Worm (Caenorhabditis elegans) whole organism, L4 larva: ENCODE data around the gene F57G12.2.

Experiments used
- D1046.2 ChIP-seq: fragments of 200-800 bp; sonication (Bioruptor generic); IDR thresholded peaks from 2 replicates; pipeline ENCODE4 v1.3.6; 2022; ENCODE audit warnings: missing genetic modification characterization, missing compliant biosample characterization
- F37D6.2 ChIP-seq: sonication (generic microtip); optimal IDR thresholded peaks from 2 replicates; lab custom pipeline; 2016; ENCODE audit warnings: mild to moderate bottlenecking, missing genetic modification characterization, missing compliant biosample characterization
- F44E2.7 ChIP-seq: fragments of 200-800 bp; sonication (Bioruptor generic); IDR thresholded peaks from 2 replicates; pipeline ENCODE4 v2.1.2; 2022; ENCODE audit warnings: missing genetic modification characterization, missing compliant biosample characterization
- T20F7.1 ChIP-seq: fragments of 200-800 bp; sonication (Bioruptor generic); optimal IDR thresholded peaks from 2 replicates; lab custom pipeline; 2018; ENCODE audit warnings: mild to moderate bottlenecking, missing genetic modification characterization, missing compliant biosample characterization
- T26A8.4 ChIP-seq: fragments of 200-800 bp; sonication (Bioruptor generic); IDR thresholded peaks from 2 replicates; pipeline ENCODE4 v1.3.6; 2022; ENCODE audit warnings: missing genetic modification characterization, missing compliant biosample characterization
- Y48G9A.11 ChIP-seq: fragments of 200-800 bp; sonication (Bioruptor generic); IDR thresholded peaks from 2 replicates; pipeline ENCODE4 v1.3.6; 2022; ENCODE audit warnings: missing genetic modification reagents, missing genetic modification characterization, missing compliant biosample characterization
- Y5F2A.4 ChIP-seq: fragments of 200-800 bp; sonication (Bioruptor generic); optimal IDR thresholded peaks from 2 replicates; lab custom pipeline; 2018; ENCODE audit warnings: mild to moderate bottlenecking, missing genetic modification characterization, missing compliant biosample characterization
- Y75B8A.6 ChIP-seq: fragments of 200-800 bp; sonication (Bioruptor generic); IDR thresholded peaks from 2 replicates; pipeline ENCODE4 v1.3.6; 2022; ENCODE audit warnings: missing genetic modification reagents, missing genetic modification characterization, missing compliant biosample characterization
- ama-1 ChIP-seq: fragments of 150-350 bp; optimal IDR thresholded peaks from 2 replicates; lab custom pipeline; 2014; ENCODE audit warnings: inconsistent platforms, mixed read lengths
- ceh-44 ChIP-seq: fragments of 200-800 bp; sonication (Bioruptor generic); IDR thresholded peaks from 2 replicates; pipeline ENCODE4 v1.3.6; 2022; ENCODE audit warnings: missing genetic modification reagents, missing genetic modification characterization, missing compliant biosample characterization
- ctbp-1 ChIP-seq: fragments of 200-800 bp; sonication (Bioruptor generic); IDR thresholded peaks from 2 replicates; pipeline ENCODE4 v1.3.6; 2022; ENCODE audit warnings: missing genetic modification reagents, missing genetic modification characterization, missing compliant biosample characterization
- daf-12 ChIP-seq: fragments of 150-350 bp; optimal IDR thresholded peaks from 2 replicates; lab custom pipeline; 2014; ENCODE audit warnings: missing biosample characterization, missing genetic modification reagents, missing genetic modification characterization
- daf-8 ChIP-seq: fragments of 200-800 bp; sonication (Bioruptor generic); IDR thresholded peaks from 2 replicates; pipeline ENCODE4 v1.3.6; 2022; ENCODE audit warnings: missing genetic modification characterization, missing compliant biosample characterization
- dmd-6 ChIP-seq: fragments of 200-800 bp; sonication (Bioruptor generic); IDR thresholded peaks from 2 replicates; pipeline ENCODE4 v1.3.6; 2022; ENCODE audit warnings: missing genetic modification reagents, missing genetic modification characterization, missing compliant biosample characterization
- duxl-1 ChIP-seq: sonication (generic microtip); optimal IDR thresholded peaks from 2 replicates; lab custom pipeline; 2016; ENCODE audit warnings: mild to moderate bottlenecking, missing genetic modification characterization, moderate library complexity, missing compliant biosample characterization; ENCODE audit not compliant: poor library complexity
- dve-1 ChIP-seq: sonication (generic microtip); optimal IDR thresholded peaks from 2 replicates; lab custom pipeline; 2017; ENCODE audit warnings: antibody characterized with exemption, mild to moderate bottlenecking, missing genetic modification characterization, missing compliant biosample characterization; ENCODE audit not compliant: insufficient read depth
- egl-27 ChIP-seq: sonication (generic microtip); optimal IDR thresholded peaks from 3 replicates; lab custom pipeline; 2017; ENCODE audit warnings: missing biosample characterization, missing genetic modification reagents, missing genetic modification characterization
- egl-43 ChIP-seq: fragments of 200-800 bp; sonication (Bioruptor generic); IDR thresholded peaks from 2 replicates; pipeline ENCODE4 v1.3.6; 2022; ENCODE audit warnings: missing genetic modification reagents, missing genetic modification characterization, missing compliant biosample characterization
- fos-1 ChIP-seq: fragments of 150-350 bp; optimal IDR thresholded peaks from 2 replicates; lab custom pipeline; 2014; ENCODE audit warnings: missing biosample characterization, missing genetic modification characterization
- hif-1 ChIP-seq, 2 experiments: sonication (generic microtip); optimal IDR thresholded peaks; 2 replicates each; lab custom pipeline; 2016 to 2017; ENCODE audit warnings: missing compliant biosample characterization in 2 of 2, missing genetic modification characterization in 2 of 2, missing genetic modification reagents in 2 of 2, missing genotype in 2 of 2, mild to moderate bottlenecking in 1 of 2
- hlh-30 ChIP-seq: sonication (generic microtip); optimal IDR thresholded peaks from 2 replicates; lab custom pipeline; 2017; ENCODE audit warnings: antibody characterized with exemption, mild to moderate bottlenecking, missing genetic modification characterization, missing compliant biosample characterization; ENCODE audit not compliant: insufficient read depth
- hmg-1.1 ChIP-seq: fragments of 200-800 bp; sonication (Bioruptor generic); IDR thresholded peaks from 2 replicates; pipeline ENCODE4 v1.3.6; 2022; ENCODE audit warnings: missing genetic modification reagents, missing genetic modification characterization, missing compliant biosample characterization
- lin-15B ChIP-seq: fragments of 150-350 bp; sonication (generic microtip); optimal IDR thresholded peaks from 3 replicates; lab custom pipeline; 2014; ENCODE audit warnings: missing biosample characterization, missing genetic modification characterization
- lir-3 ChIP-seq: sonication (generic microtip); optimal IDR thresholded peaks from 2 replicates; lab custom pipeline; 2016; ENCODE audit warnings: mild to moderate bottlenecking, missing genetic modification characterization, missing compliant biosample characterization
- lsy-2 ChIP-seq, 2 experiments: fragments of 150-350 bp in 1 of 2; sonication (generic microtip) in 1 of 2; optimal IDR thresholded peaks; 2 replicates each; lab custom pipeline; 2014 to 2017; ENCODE audit warnings: missing biosample characterization in 2 of 2, missing genetic modification characterization in 2 of 2
- madf-5 ChIP-seq, 2 experiments: fragments of 200-800 bp; sonication (Bioruptor generic); IDR thresholded peaks; 2 replicates each; pipeline ENCODE4 v1.3.6; 2022; ENCODE audit warnings: missing compliant biosample characterization in 2 of 2, missing genetic modification characterization in 2 of 2
- madf-9 ChIP-seq: fragments of 200-800 bp; sonication (Bioruptor generic); conservative IDR thresholded peaks from 2 replicates; pipeline ENCODE4 v1.3.6; 2022; ENCODE audit warnings: missing genetic modification reagents, missing genetic modification characterization, missing compliant biosample characterization
- mdl-1 ChIP-seq, 2 experiments: fragments of 150-350 bp in 1 of 2; sonication (generic microtip) in 1 of 2; optimal IDR thresholded peaks; 2 replicates each; lab custom pipeline; 2014 to 2017; ENCODE audit warnings: missing biosample characterization in 2 of 2, missing genetic modification characterization in 2 of 2
- mdt-29 ChIP-seq: fragments of 200-800 bp; sonication (Bioruptor generic); IDR thresholded peaks from 2 replicates; pipeline ENCODE4 v1.3.6; 2022; ENCODE audit warnings: missing genetic modification reagents, missing genetic modification characterization, missing compliant biosample characterization
- mep-1 ChIP-seq: fragments of 150-350 bp; sonication (generic microtip); optimal IDR thresholded peaks from 3 replicates; lab custom pipeline; 2014; ENCODE audit warnings: missing biosample characterization, missing genetic modification characterization
- mxl-2 ChIP-seq: fragments of 200-800 bp; sonication (Bioruptor generic); conservative IDR thresholded peaks from 2 replicates; pipeline ENCODE4 v1.3.6; 2022; ENCODE audit warnings: missing genetic modification reagents, missing genetic modification characterization, missing compliant biosample characterization
- nhr-237 ChIP-seq: sonication (generic microtip); optimal IDR thresholded peaks from 2 replicates; lab custom pipeline; 2017; ENCODE audit warnings: missing biosample characterization, missing genetic modification characterization
- nhr-25 ChIP-seq: sonication (generic microtip); optimal IDR thresholded peaks from 2 replicates; lab custom pipeline; 2017; ENCODE audit warnings: missing genetic modification characterization, mild to moderate bottlenecking, missing compliant biosample characterization, antibody characterized with exemption, moderate library complexity, borderline replicate concordance; ENCODE audit not compliant: insufficient read depth
- nhr-41 ChIP-seq: fragments of 200-800 bp; sonication (Bioruptor generic); IDR thresholded peaks from 2 replicates; pipeline ENCODE4 v1.3.6; 2022; ENCODE audit warnings: missing genetic modification reagents, missing genetic modification characterization, missing compliant biosample characterization
- nhr-48 ChIP-seq: sonication (generic microtip); optimal IDR thresholded peaks from 2 replicates; lab custom pipeline; 2016; ENCODE audit warnings: mild to moderate bottlenecking, missing genetic modification characterization, missing compliant biosample characterization
- php-3 ChIP-seq: fragments of 200-800 bp; sonication (Bioruptor generic); IDR thresholded peaks from 2 replicates; pipeline ENCODE4 v1.3.6; 2022; ENCODE audit warnings: missing genetic modification reagents, missing genetic modification characterization, missing compliant biosample characterization
- saeg-2 ChIP-seq: fragments of 200-800 bp; sonication (Bioruptor generic); IDR thresholded peaks from 2 replicates; pipeline ENCODE4 v1.3.6; 2022; ENCODE audit warnings: missing genetic modification reagents, missing genetic modification characterization, missing compliant biosample characterization
- sdz-12 ChIP-seq: fragments of 200-800 bp; sonication (Bioruptor generic); optimal IDR thresholded peaks from 2 replicates; lab custom pipeline; 2018; ENCODE audit warnings: mild to moderate bottlenecking, missing genetic modification characterization, missing compliant biosample characterization
- set-16 ChIP-seq: fragments of 200-800 bp; sonication (Bioruptor generic); IDR thresholded peaks from 2 replicates; pipeline ENCODE4 v1.3.6; 2022; ENCODE audit warnings: missing genetic modification reagents, missing genetic modification characterization, missing compliant biosample characterization
- skn-1 ChIP-seq: fragments of 150-350 bp; optimal IDR thresholded peaks from 2 replicates; lab custom pipeline; 2014; ENCODE audit warnings: missing biosample characterization, missing genetic modification characterization
- snpc-4 ChIP-seq: fragments of 150-350 bp; optimal IDR thresholded peaks from 2 replicates; lab custom pipeline; 2014; ENCODE audit warnings: missing biosample characterization, missing genetic modification characterization
- tra-1 ChIP-seq: fragments of 200-800 bp; sonication (Bioruptor generic); IDR thresholded peaks from 2 replicates; pipeline ENCODE4 v1.3.6; 2022; ENCODE audit warnings: missing genetic modification reagents, missing genetic modification characterization, missing compliant biosample characterization
- unc-130 ChIP-seq: sonication (generic microtip); optimal IDR thresholded peaks from 2 replicates; lab custom pipeline; 2016; ENCODE audit warnings: missing genetic modification reagents, missing genetic modification characterization, missing compliant biosample characterization
- unc-62 ChIP-seq, 3 experiments: fragments of 150-350 bp in 1 of 3; sonication (generic microtip); optimal IDR thresholded peaks in 2 of 3; peaks in 1 of 3; 1 replicate in 1 of 3; 2 replicates in 2 of 3; lab custom pipeline; 2014 to 2017; ENCODE audit warnings: missing biosample characterization in 3 of 3, missing genetic modification characterization in 3 of 3, missing genetic modification reagents in 3 of 3, missing genotype in 1 of 3
- zfp-2 ChIP-seq: sonication (generic microtip); optimal IDR thresholded peaks from 2 replicates; lab custom pipeline; 2016; ENCODE audit warnings: mild to moderate bottlenecking, missing genetic modification characterization, missing compliant biosample characterization
- ztf-11 ChIP-seq: fragments of 150-350 bp; optimal IDR thresholded peaks from 2 replicates; lab custom pipeline; 2014; ENCODE audit warnings: missing biosample characterization, missing genetic modification characterization
- ztf-7 ChIP-seq: fragments of 150-350 bp; optimal IDR thresholded peaks from 2 replicates; lab custom pipeline; 2014; ENCODE audit warnings: missing biosample characterization, missing genetic modification characterization

The F57G12.2 gene

DNA sequence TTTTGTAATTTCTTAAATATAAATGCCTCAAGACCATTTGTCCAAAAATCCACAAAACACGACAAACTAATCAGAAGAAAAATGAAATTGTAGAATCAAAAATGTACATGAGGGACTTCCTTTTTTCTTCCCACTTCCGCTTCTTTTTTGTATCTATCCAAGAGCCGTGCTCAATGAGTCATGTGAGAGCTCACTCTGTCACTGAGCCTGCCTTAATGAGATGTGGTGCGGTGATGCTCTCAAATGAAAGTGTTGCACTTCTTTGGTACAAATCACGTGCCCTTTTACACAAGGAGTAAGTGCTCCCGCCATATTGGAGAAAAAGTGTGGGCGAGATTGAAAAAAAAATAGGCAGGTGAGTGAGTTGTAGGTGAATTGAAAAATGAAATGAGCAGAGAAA, 44.5 kb upstream of the F57G12.2 start:
- no peak for TF ChIP-seq lin-15B (tag; lab: Kevin White, UChicago)
- no peak for TF ChIP-seq ztf-11 (tag; lab: Kevin White, UChicago)
- no peak for TF ChIP-seq zfp-2
- TF ChIP-seq daf-8 = no peak
- no peak for TF ChIP-seq nhr-25 (tag; lab: Kevin White, UChicago)
- no peak for TF ChIP-seq mdt-29 (GFP tag; lab: Robert Waterston, UW)
- no peak for TF ChIP-seq tra-1
- TF ChIP-seq dmd-6 (GFP tag; lab: Robert Waterston, UW) = no peak
- no peak for TF ChIP-seq unc-130
- no peak for TF ChIP-seq ztf-7
- no peak for TF ChIP-seq nhr-48
- TF ChIP-seq Y5F2A.4 (GFP tag; lab: Kevin White, UChicago) = no peak
- TF ChIP-seq egl-43 (GFP tag; lab: Robert Waterston, UW) = 0 out of 2 replicates have a peak, but pooled peaks have one; percentile 41
- TF ChIP-seq set-16 = no peak
- no peak for TF ChIP-seq madf-5 (GFP tag; IDR thresholded peaks at IDR 0.05; lab: Robert Waterston, UW)
- TF ChIP-seq daf-12 (tag; lab: Kevin White, UChicago) = no peak
- TF ChIP-seq F44E2.7 = no peak
- peak; percentile 60 for TF ChIP-seq ctbp-1 (GFP tag; lab: Robert Waterston, UW)
- TF ChIP-seq Y75B8A.6 (GFP tag; lab: Robert Waterston, UW) = no peak
- no peak for TF ChIP-seq madf-9 (GFP tag; lab: Robert Waterston, UW)
- no peak for TF ChIP-seq lir-3 (tag; lab: Kevin White, UChicago)
- TF ChIP-seq T20F7.1 (GFP tag; lab: Kevin White, UChicago) = no peak
- peak; percentile 9 for TF ChIP-seq mep-1 (tag; lab: Kevin White, UChicago)
- no peak for TF ChIP-seq ceh-44
- TF ChIP-seq fos-1 (tag; lab: Kevin White, UChicago) = no peak
- TF ChIP-seq hlh-30 (tag; lab: Kevin White, UChicago) = peak; percentile 60
- TF ChIP-seq hmg-1.1 (GFP tag; lab: Robert Waterston, UW) = 0 out of 2 replicates have a peak, but pooled peaks have one; percentile 13
- TF ChIP-seq mxl-2 (GFP tag; lab: Robert Waterston, UW) = no peak
- no peak for TF ChIP-seq saeg-2 (GFP tag; lab: Robert Waterston, UW)
- no peak for TF ChIP-seq sdz-12 (GFP tag; lab: Kevin White, UChicago)
- TF ChIP-seq php-3 (GFP tag; lab: Robert Waterston, UW) = no peak
- TF ChIP-seq mdl-1 (tag; optimal IDR thresholded peaks at IDR 0.05; lab: Kevin White, UChicago) = peak in 1 of 2 experiments; percentile 23
- TF ChIP-seq Y48G9A.11 (GFP tag; lab: Robert Waterston, UW) = no peak
- no peak for TF ChIP-seq skn-1
- peak in 1 of 2 experiments; percentile 37 for TF ChIP-seq lsy-2 (tag; optimal IDR thresholded peaks at IDR 0.05; lab: Kevin White, UChicago)
- no peak for TF ChIP-seq F37D6.2 (tag; lab: Kevin White, UChicago)

DNA sequence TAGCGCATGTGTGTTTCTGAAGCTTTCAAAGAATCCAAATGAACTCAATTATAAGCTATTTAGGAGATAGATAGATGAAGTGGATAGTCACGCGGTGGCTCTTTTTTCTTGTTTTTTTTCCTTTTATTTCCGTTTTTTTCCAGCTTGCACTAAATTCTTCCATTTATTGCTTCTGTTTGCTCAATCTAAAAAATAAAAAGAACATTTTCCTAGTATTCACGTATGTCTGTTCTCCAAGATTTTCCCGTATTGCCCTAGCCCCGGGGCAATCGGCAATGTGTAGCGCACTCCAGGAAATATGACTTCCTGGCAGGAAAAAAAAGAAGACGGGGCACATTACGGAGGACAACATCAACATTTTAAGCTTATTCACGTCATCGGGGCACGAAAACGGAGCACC, 42.0 kb upstream of the F57G12.2 start:
- TF ChIP-seq ama-1 (lab: Kevin White, UChicago) (no peak), F44E2.7 (no peak), set-16 (0 out of 2 replicates have a peak, but pooled peaks have one; percentile 0), hif-1 (tag; optimal IDR thresholded peaks at IDR 0.05; lab: Kevin White, UChicago) (no peak), unc-62 (GFP tag; optimal IDR thresholded peaks at IDR 0.05 in 1 of 2; lab: Kevin White, UChicago) (peak in 1 of 2 experiments; percentile 47), unc-62 (tag; optimal IDR thresholded peaks at IDR 0.05; lab: Kevin White, UChicago) (no peak), dve-1 (tag; lab: Kevin White, UChicago) (no peak), duxl-1 (no peak), nhr-41 (no peak), nhr-48 (no peak), egl-27 (tag; lab: Kevin White, UChicago) (no peak), D1046.2 (GFP tag; lab: Robert Waterston, UW) (no peak), nhr-237 (tag; lab: Kevin White, UChicago) (no peak), hlh-30 (tag; lab: Kevin White, UChicago) (no peak), snpc-4 (tag; lab: Kevin White, UChicago) (no peak), T26A8.4 (GFP tag; lab: Robert Waterston, UW) (no peak)
